Fruit fly (Drosophila melanogaster): ENCODE measurements around the gene CG12347.
A peak's percentile ranks its signal among the peaks of the same experiment; 100 is the strongest.

Gene CG12347

dm6 chr3R:17945753-17946152 lies 39.5 kb downstream of the CG12347 start:
- no peak for TF ChIP-seq HLH106 (tag; optimal IDR thresholded peaks at IDR 0.05)
- no peak for TF ChIP-seq Myc (optimal IDR thresholded peaks at IDR 0.05)
- TF ChIP-seq fru (GFP tag; optimal IDR thresholded peaks at IDR 0.05) = no peak
- no peak for TF ChIP-seq woc (GFP tag; optimal IDR thresholded peaks at IDR 0.05)
- no peak for TF ChIP-seq lola (GFP tag; optimal IDR thresholded peaks at IDR 0.05)
- TF ChIP-seq Jra (GFP tag; optimal IDR thresholded peaks at IDR 0.05) = no peak
- TF ChIP-seq Rel (GFP tag; optimal IDR thresholded peaks at IDR 0.05) = no peak
- TF ChIP-seq Rel (tag; optimal IDR thresholded peaks at IDR 0.05) = no peak
- no peak for TF ChIP-seq Vsx2 (GFP tag; optimal IDR thresholded peaks at IDR 0.05; ENCODE audit: partially characterized antibody)

dm6 chr3R:17946246-17946645 lies 40.0 kb downstream of the CG12347 start:
- no peak for TF ChIP-seq CG9705 (GFP tag; optimal IDR thresholded peaks at IDR 0.05)
- no peak for TF ChIP-seq sage (GFP tag; optimal IDR thresholded peaks at IDR 0.05)
- TF ChIP-seq br (GFP tag; optimal IDR thresholded peaks at IDR 0.05) = no peak
- no peak for TF ChIP-seq pan (optimal IDR thresholded peaks at IDR 0.05)
- no peak for TF ChIP-seq ey (GFP tag; optimal IDR thresholded peaks at IDR 0.05)
- peak; percentile 11 for TF ChIP-seq woc (GFP tag; optimal IDR thresholded peaks at IDR 0.05)
- TF ChIP-seq lola (GFP tag; optimal IDR thresholded peaks at IDR 0.05) = no peak
- TF ChIP-seq CG32264 (GFP tag; optimal IDR thresholded peaks at IDR 0.05) = no peak
- TF ChIP-seq Myc (optimal IDR thresholded peaks at IDR 0.05) = no peak
- TF ChIP-seq psq (GFP tag; optimal IDR thresholded peaks at IDR 0.05) = no peak
- TF ChIP-seq OdsH (GFP tag; optimal IDR thresholded peaks at IDR 0.05) = no peak
- no peak for TF ChIP-seq HLH106 (tag; optimal IDR thresholded peaks at IDR 0.05)
- no peak for TF ChIP-seq Hr78 (GFP tag; optimal IDR thresholded peaks at IDR 0.05)
- no peak for TF ChIP-seq dsf (GFP tag; optimal IDR thresholded peaks at IDR 0.05; ENCODE audit: borderline replicate concordance)
- TF ChIP-seq rgr (GFP tag; optimal IDR thresholded peaks at IDR 0.05) = no peak
- TF ChIP-seq foxo (GFP tag; optimal IDR thresholded peaks at IDR 0.05) = peak in 1 of 2 experiments; percentile 51
- no peak for TF ChIP-seq Dif (GFP tag; optimal IDR thresholded peaks at IDR 0.05; ENCODE audit: partially characterized antibody)
- TF ChIP-seq h (GFP tag; optimal IDR thresholded peaks at IDR 0.05) = peak; percentile 39
- no peak for TF ChIP-seq tai (GFP tag; optimal IDR thresholded peaks at IDR 0.05)
- no peak for TF ChIP-seq Mio (GFP tag; optimal IDR thresholded peaks at IDR 0.05)
- no peak for TF ChIP-seq GATAd (GFP tag; optimal IDR thresholded peaks at IDR 0.05)
- TF ChIP-seq Vsx2 (GFP tag; optimal IDR thresholded peaks at IDR 0.05; ENCODE audit: partially characterized antibody) = no peak
- TF ChIP-seq fru (GFP tag; optimal IDR thresholded peaks at IDR 0.05) = peak; percentile 44
- TF ChIP-seq usp (GFP tag; optimal IDR thresholded peaks at IDR 0.05) = no peak
- TF ChIP-seq Dfd (GFP tag; optimal IDR thresholded peaks at IDR 0.05) = no peak
- TF ChIP-seq dmrt93B (GFP tag; optimal IDR thresholded peaks at IDR 0.05) = no peak
- TF ChIP-seq N (GFP tag; optimal IDR thresholded peaks at IDR 0.05) = no peak
- TF ChIP-seq Hnf4 (GFP tag; optimal IDR thresholded peaks at IDR 0.05) = no peak

dm6 chr3R:17948227-17949206 lies 42.3 kb downstream of the CG12347 start:
- TF ChIP-seq Sp1 (GFP tag; optimal IDR thresholded peaks at IDR 0.05) (no peak), jim (GFP tag; optimal IDR thresholded peaks at IDR 0.05) (no peak), woc (GFP tag; optimal IDR thresholded peaks at IDR 0.05) (no peak), Dif (GFP tag; optimal IDR thresholded peaks at IDR 0.05; ENCODE audit: partially characterized antibody) (no peak), Rel (GFP tag; optimal IDR thresholded peaks at IDR 0.05) (no peak), Rel (tag; optimal IDR thresholded peaks at IDR 0.05) (no peak), dsf (GFP tag; optimal IDR thresholded peaks at IDR 0.05; ENCODE audit: borderline replicate concordance) (no peak), Dfd (GFP tag; optimal IDR thresholded peaks at IDR 0.05) (no peak), HLH106 (tag; optimal IDR thresholded peaks at IDR 0.05) (no peak), psq (GFP tag; optimal IDR thresholded peaks at IDR 0.05) (no peak), usp (GFP tag; optimal IDR thresholded peaks at IDR 0.05) (no peak), h (GFP tag; optimal IDR thresholded peaks at IDR 0.05) (no peak), Vsx2 (GFP tag; optimal IDR thresholded peaks at IDR 0.05; ENCODE audit: partially characterized antibody) (no peak)
